Fruit fly (Drosophila melanogaster): ENCODE measurements around the gene Cpr76Bc.

- TF ChIP-seq psq (optimal IDR thresholded peaks at IDR 0.05), result no peak
- TF ChIP-seq Dll (optimal IDR thresholded peaks at IDR 0.05), result no peak
Measured at dm6 chr3L:19555906-19556457, 35.2 kb downstream of the Cpr76Bc start.

Measured in whole organism.